Fruit fly (Drosophila melanogaster) whole organism, prepupa: ENCODE data around the gene CG31960.

ENCODE experiments used
- CG1621 ChIP-seq: fragments of 200-800 bp; sonication (Bioruptor generic); optimal IDR thresholded peaks from 3 replicates; lab custom pipeline; 2018; ENCODE audit warnings: missing biosample characterization, mild to moderate bottlenecking, missing genetic modification characterization
- Ets96B ChIP-seq: fragments of 200-800 bp; optimal IDR thresholded peaks from 2 replicates; lab custom pipeline; 2019; ENCODE audit warnings: missing biosample characterization, mild to moderate bottlenecking, missing genetic modification characterization, moderate library complexity
- Gug ChIP-seq: fragments of 200-800 bp; sonication (Bioruptor generic); IDR thresholded peaks from 2 replicates; pipeline ENCODE4 v1.3.6; 2022; ENCODE audit warnings: missing biosample characterization, missing genetic modification characterization
- Met ChIP-seq: fragments of 200-800 bp; sonication (Bioruptor generic); optimal IDR thresholded peaks from 3 replicates; lab custom pipeline; 2016; ENCODE audit warnings: missing biosample characterization, missing genetic modification characterization
- achi ChIP-seq: fragments of 200-800 bp; sonication (Bioruptor generic); optimal IDR thresholded peaks from 3 replicates; lab custom pipeline; 2016; ENCODE audit warnings: missing biosample characterization, missing genetic modification characterization
- lz ChIP-seq: fragments of 200-800 bp; sonication (Bioruptor generic); optimal IDR thresholded peaks from 3 replicates; lab custom pipeline; 2016; ENCODE audit warnings: missing biosample characterization, missing genetic modification characterization

DNA sequence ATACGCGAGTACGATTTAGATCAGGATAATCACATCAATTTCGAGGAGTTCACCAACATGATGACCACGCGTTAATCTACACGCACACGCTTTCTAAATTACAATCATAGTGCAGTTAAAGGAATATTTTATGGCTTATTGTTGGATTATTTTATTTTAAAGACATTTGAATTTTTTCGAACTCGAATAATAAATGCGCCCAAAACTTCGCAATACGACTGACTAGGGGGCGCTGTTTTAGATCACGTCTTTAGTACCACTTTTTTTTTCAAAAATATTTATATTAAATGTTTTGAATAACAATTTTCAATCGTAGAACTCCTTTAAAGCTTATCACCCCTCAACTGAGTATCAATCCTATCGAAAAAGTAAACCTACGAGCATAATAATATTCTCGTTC, 655 bp downstream of the CG31960 start:
- TF ChIP-seq Ets96B (tag; lab: Kevin White, UChicago): no peak
- no peak for TF ChIP-seq Gug (GFP tag; lab: Robert Waterston, UW)
- no peak for TF ChIP-seq CG1621 (tag; lab: Kevin White, UChicago)
- TF ChIP-seq achi (GFP tag; lab: Kevin White, UChicago): no peak
- no peak for TF ChIP-seq lz (GFP tag; lab: Kevin White, UChicago)
- TF ChIP-seq Met (GFP tag; lab: Kevin White, UChicago): no peak
